Fruit fly (Drosophila melanogaster) whole organism, pupa: ENCODE data around the gene Sgf11.

Experiments
- CG10348 ChIP-seq: fragments of 200-800 bp; sonication (Bioruptor generic); IDR thresholded peaks from 2 replicates; pipeline ENCODE4 v1.3.6; 2022; ENCODE audit warnings: missing biosample characterization, missing genetic modification characterization
- CG12605 ChIP-seq: fragments of 200-800 bp; sonication (Bioruptor generic); IDR thresholded peaks from 2 replicates; pipeline ENCODE4 v1.3.6; 2022; ENCODE audit warnings: missing biosample characterization, missing genetic modification characterization
- CG13204 ChIP-seq: fragments of 200-800 bp; sonication (Bioruptor generic); optimal IDR thresholded peaks from 2 replicates; lab custom pipeline; 2018; ENCODE audit warnings: missing biosample characterization, mild to moderate bottlenecking, missing genetic modification characterization, moderate library complexity
- CG14655 ChIP-seq: fragments of 200-800 bp; sonication (Bioruptor generic); optimal IDR thresholded peaks from 3 replicates; lab custom pipeline; 2017; ENCODE audit warnings: mild to moderate bottlenecking, missing biosample characterization, missing genetic modification reagents, missing genetic modification characterization
- CG15710 ChIP-seq: fragments of 200-800 bp; sonication (Bioruptor generic); optimal IDR thresholded peaks from 2 replicates; lab custom pipeline; 2018; ENCODE audit warnings: missing biosample characterization, mild to moderate bottlenecking, missing genetic modification characterization, moderate library complexity
- CG17806 ChIP-seq: fragments of 200-800 bp; sonication (Bioruptor generic); optimal IDR thresholded peaks from 2 replicates; lab custom pipeline; 2018; ENCODE audit warnings: missing biosample characterization, mild to moderate bottlenecking, missing genetic modification characterization, moderate library complexity
- CG32121 ChIP-seq: fragments of 200-800 bp; sonication (Bioruptor generic); IDR thresholded peaks from 2 replicates; pipeline ENCODE4 v1.3.6; 2022; ENCODE audit warnings: missing biosample characterization, missing genetic modification characterization
- CG34367 ChIP-seq: fragments of 200-800 bp; sonication (Bioruptor generic); optimal IDR thresholded peaks from 2 replicates; lab custom pipeline; 2018; ENCODE audit warnings: missing biosample characterization, mild to moderate bottlenecking, missing genetic modification characterization
- CG4496 ChIP-seq: fragments of 200-800 bp; sonication (Bioruptor generic); IDR thresholded peaks from 3 replicates; pipeline ENCODE4 v1.3.6; 2022; ENCODE audit warnings: missing biosample characterization, missing genetic modification characterization
- CG8159 ChIP-seq: fragments of 200-800 bp; sonication (Bioruptor generic); optimal IDR thresholded peaks from 3 replicates; lab custom pipeline; 2018; ENCODE audit warnings: missing biosample characterization, mild to moderate bottlenecking, missing genetic modification characterization, moderate library complexity
- CG8301 ChIP-seq: fragments of 200-800 bp; sonication (Bioruptor generic); optimal IDR thresholded peaks from 2 replicates; lab custom pipeline; 2018; ENCODE audit warnings: missing biosample characterization, mild to moderate bottlenecking, missing genetic modification characterization
- CG9948 ChIP-seq: fragments of 200-800 bp; sonication (Bioruptor generic); optimal IDR thresholded peaks from 2 replicates; lab custom pipeline; 2018; ENCODE audit warnings: missing biosample characterization, mild to moderate bottlenecking, missing genetic modification characterization, moderate library complexity
- D1 ChIP-seq: fragments of 200-800 bp; sonication (Bioruptor generic); optimal IDR thresholded peaks from 2 replicates; lab custom pipeline; 2018; ENCODE audit warnings: missing biosample characterization, mild to moderate bottlenecking, missing genetic modification characterization, moderate library complexity
- EcR ChIP-seq: fragments of 200-800 bp; sonication (Bioruptor generic); optimal IDR thresholded peaks from 3 replicates; lab custom pipeline; 2019; ENCODE audit warnings: missing biosample characterization, missing genetic modification characterization, mild to moderate bottlenecking, moderate library complexity, missing genetic modification reagents
- Ets98B ChIP-seq: fragments of 200-800 bp; sonication (Bioruptor generic); IDR thresholded peaks from 2 replicates; pipeline ENCODE4 v1.3.6; 2022; ENCODE audit warnings: missing biosample characterization, missing genetic modification characterization
- Pif1A ChIP-seq: fragments of 200-800 bp; sonication (Bioruptor generic); optimal IDR thresholded peaks from 3 replicates; lab custom pipeline; 2016; ENCODE audit warnings: missing biosample characterization, missing genetic modification characterization
- Pif1B ChIP-seq: fragments of 200-800 bp; sonication (Bioruptor generic); optimal IDR thresholded peaks from 3 replicates; lab custom pipeline; 2016; ENCODE audit warnings: missing biosample characterization, missing genetic modification characterization
- Snoo ChIP-seq: fragments of 200-800 bp; sonication (Bioruptor generic); optimal IDR thresholded peaks from 3 replicates; lab custom pipeline; 2017; ENCODE audit warnings: missing biosample characterization, mild to moderate bottlenecking, missing genetic modification characterization, inconsistent platforms
- fd96Ca ChIP-seq: fragments of 200-800 bp; sonication (Bioruptor generic); IDR thresholded peaks from 3 replicates; pipeline ENCODE4 v1.3.6; 2022; ENCODE audit warnings: missing biosample characterization, missing genetic modification characterization
- gl ChIP-seq: fragments of 200-800 bp; sonication (Bioruptor generic); optimal IDR thresholded peaks from 2 replicates; lab custom pipeline; 2018; ENCODE audit warnings: missing biosample characterization, mild to moderate bottlenecking, missing genetic modification characterization
- rn ChIP-seq: fragments of 200-800 bp; sonication (Bioruptor generic); IDR thresholded peaks from 2 replicates; pipeline ENCODE4 v1.3.6; 2022; ENCODE audit warnings: missing biosample characterization, missing genetic modification characterization

The Sgf11 gene

dm6 chr3L:18667115-18667514, 14.5 kb downstream of the Sgf11 start, which contains the start of gene CG42495:
Gene CG42495, plus strand, starts transcription at chr3L:18667361.
- TF ChIP-seq D1 (tag; lab: Kevin White, UChicago) (peak; percentile 47), Pif1B (no peak)

DNA sequence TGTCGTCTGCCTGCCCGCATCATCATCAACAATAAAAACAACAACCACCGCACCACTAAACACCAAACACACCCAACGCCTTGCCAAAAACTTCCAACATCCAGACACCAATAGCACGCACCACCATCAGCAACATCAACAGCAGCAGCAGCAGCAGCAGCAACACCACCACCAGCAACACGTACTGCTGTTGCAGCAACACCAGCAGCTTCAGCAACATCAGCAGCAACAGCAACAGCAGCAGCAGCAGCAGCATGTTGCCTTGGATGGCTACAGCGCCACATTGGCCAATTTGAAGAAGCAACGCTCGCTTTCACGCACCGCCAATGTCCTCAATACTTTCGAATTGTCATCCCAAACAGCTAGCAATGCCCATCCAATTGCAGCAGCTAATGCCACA, 16.0 kb downstream of the Sgf11 start:
- TF ChIP-seq CG10348 (no peak), CG34367 (tag; lab: Kevin White, UChicago) (no peak)

DNA sequence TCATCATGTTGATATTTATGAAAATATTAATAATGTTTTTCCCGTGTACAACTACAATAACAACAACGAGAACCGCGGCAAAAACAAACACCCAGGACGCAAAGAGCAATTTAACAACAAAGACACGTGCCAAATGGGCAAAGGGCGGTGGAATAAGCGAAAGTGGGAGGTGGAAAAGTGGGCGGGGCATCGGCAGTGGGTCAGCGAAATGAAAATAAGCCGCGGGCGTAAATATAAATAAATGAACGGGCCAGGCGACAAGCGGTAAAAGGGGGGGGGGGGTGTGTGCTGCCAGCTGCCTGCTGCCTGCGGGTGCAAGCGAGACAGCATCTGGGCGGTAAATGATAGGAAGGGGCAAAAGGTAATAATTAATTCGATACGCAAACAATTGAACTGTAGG, 27.9 kb downstream of the Sgf11 start:
- TF ChIP-seq Ets98B (GFP tag; lab: Robert Waterston, UW), result no peak
- TF ChIP-seq Pif1A (GFP tag; lab: Kevin White, UChicago), result no peak

DNA sequence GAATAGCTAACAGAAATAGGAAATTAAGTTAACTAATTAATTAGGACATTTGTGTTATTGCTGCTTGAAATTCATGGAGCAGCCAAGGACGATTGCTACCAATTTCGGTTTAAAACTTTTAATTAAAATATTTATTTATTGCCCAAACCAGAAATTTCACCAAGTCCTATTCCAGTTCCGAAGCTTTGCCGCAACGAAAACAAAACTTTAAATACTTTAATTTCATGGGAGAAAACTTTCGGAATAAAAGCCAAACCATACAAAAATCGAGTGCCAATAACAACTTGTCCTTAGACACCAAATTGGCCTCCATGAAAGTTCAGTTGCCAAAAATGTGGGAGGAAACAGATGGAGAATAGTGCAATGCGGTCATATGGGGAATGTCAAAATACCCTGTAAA, 38.4 kb downstream of the Sgf11 start:
- TF ChIP-seq CG34367 (tag; lab: Kevin White, UChicago) (no peak), CG9948 (tag; lab: Kevin White, UChicago) (no peak), CG10348 (no peak), EcR (no peak), gl (tag; lab: Kevin White, UChicago) (no peak), CG14655 (GFP tag; lab: Kevin White, UChicago) (no peak), CG32121 (GFP tag; lab: Robert Waterston, UW) (no peak), Snoo (tag; lab: Kevin White, UChicago) (no peak), CG8301 (tag; lab: Kevin White, UChicago) (no peak), Pif1A (GFP tag; lab: Kevin White, UChicago) (no peak)

DNA sequence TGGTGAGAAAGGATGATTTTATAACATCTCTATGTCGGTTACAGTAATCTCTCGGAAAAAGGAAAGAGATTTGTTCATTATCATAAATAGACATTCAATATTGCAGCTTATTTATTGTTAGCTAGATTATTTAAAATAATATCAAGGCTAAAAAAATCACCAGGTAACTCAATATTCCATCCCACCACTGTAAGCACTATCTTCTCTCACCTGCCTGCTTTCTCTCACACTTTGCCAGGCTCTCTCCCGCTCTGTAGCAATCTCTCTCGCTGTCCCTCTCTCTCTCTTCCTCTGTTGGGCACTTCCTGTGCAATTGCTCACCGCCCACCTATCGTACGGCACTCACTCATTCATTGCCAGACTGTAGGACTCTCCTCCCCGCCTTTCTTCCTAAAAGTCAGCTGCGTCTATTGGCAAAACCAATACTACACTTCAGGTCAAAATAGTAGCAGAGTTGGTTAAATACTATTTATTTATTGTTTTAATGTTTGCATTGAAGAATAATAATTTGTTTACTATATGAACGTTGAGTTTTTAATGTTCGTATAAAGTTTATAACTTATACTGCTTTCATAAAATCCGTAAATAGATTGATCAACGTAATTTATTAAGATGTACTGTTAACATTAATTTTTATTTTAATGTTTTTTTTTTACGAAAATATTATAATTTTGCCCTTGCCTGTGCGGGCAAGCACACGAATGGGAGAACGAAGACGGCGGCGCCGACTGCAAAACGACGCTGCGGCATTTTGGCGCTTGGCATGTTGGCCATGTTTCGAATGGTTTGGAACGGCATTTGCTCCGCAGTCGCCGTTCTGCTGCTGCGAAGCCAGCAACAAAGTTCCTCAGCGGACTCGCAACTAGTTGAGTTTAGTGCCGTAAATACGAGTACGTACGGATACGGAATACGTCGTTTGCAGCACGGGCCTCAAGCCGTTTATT, 40.8 kb downstream of the Sgf11 start:
- peak; percentile 96 for TF ChIP-seq CG14655 (GFP tag; lab: Kevin White, UChicago)
- peak; percentile 83 for TF ChIP-seq CG17806 (tag; lab: Kevin White, UChicago)
- TF ChIP-seq gl (tag; lab: Kevin White, UChicago), result peak; percentile 61
- TF ChIP-seq rn, result peak; percentile 99
- TF ChIP-seq Snoo (tag; lab: Kevin White, UChicago), result peak; percentile 87
- TF ChIP-seq CG8301 (tag; lab: Kevin White, UChicago), result peak; percentile 96
- peak; percentile 99 for TF ChIP-seq Ets98B (GFP tag; lab: Robert Waterston, UW)
- TF ChIP-seq CG15710 (tag; lab: Kevin White, UChicago), result peak; percentile 81
- peak; percentile 82 for TF ChIP-seq Pif1B
- peak; percentile 99 for TF ChIP-seq CG32121 (GFP tag; lab: Robert Waterston, UW)
- peak; percentile 98 for TF ChIP-seq CG12605 (GFP tag; lab: Robert Waterston, UW)
- peak; percentile 87 for TF ChIP-seq CG34367 (tag; lab: Kevin White, UChicago)
- TF ChIP-seq EcR, result no peak
- peak; percentile 45 for TF ChIP-seq CG13204 (GFP tag; lab: Kevin White, UChicago)
- peak; percentile 84 for TF ChIP-seq Pif1A (GFP tag; lab: Kevin White, UChicago)
- TF ChIP-seq CG10348, result peak; percentile 94
- peak; percentile 99 for TF ChIP-seq CG4496 (GFP tag; lab: Robert Waterston, UW)
- TF ChIP-seq CG8159 (tag; lab: Kevin White, UChicago), result peak; percentile 86
- TF ChIP-seq CG9948 (tag; lab: Kevin White, UChicago), result peak; percentile 90
- peak; percentile 15 for TF ChIP-seq D1 (tag; lab: Kevin White, UChicago)
- TF ChIP-seq fd96Ca (GFP tag; lab: Robert Waterston, UW), result peak; percentile 96

dm6 chr3L:18638487-18638886, 43.1 kb downstream of the Sgf11 start:
- no peak for TF ChIP-seq CG34367 (tag; lab: Kevin White, UChicago)
- TF ChIP-seq CG8301 (tag; lab: Kevin White, UChicago), result peak; percentile 45
- TF ChIP-seq CG14655 (GFP tag; lab: Kevin White, UChicago), result peak; percentile 53
- TF ChIP-seq CG8159 (tag; lab: Kevin White, UChicago), result peak; percentile 1
- peak; percentile 13 for TF ChIP-seq Pif1A (GFP tag; lab: Kevin White, UChicago)

- no peak for TF ChIP-seq Snoo (tag; lab: Kevin White, UChicago)
- no peak for TF ChIP-seq fd96Ca (GFP tag; lab: Robert Waterston, UW)
- TF ChIP-seq CG8301 (tag; lab: Kevin White, UChicago), result no peak
- no peak for TF ChIP-seq CG12605 (GFP tag; lab: Robert Waterston, UW)
- TF ChIP-seq CG34367 (tag; lab: Kevin White, UChicago), result no peak
- no peak for TF ChIP-seq rn
- TF ChIP-seq Pif1B, result no peak
- no peak for TF ChIP-seq Pif1A (GFP tag; lab: Kevin White, UChicago)
- TF ChIP-seq CG10348, result no peak
- no peak for TF ChIP-seq D1 (tag; lab: Kevin White, UChicago)
- no peak for TF ChIP-seq Ets98B (GFP tag; lab: Robert Waterston, UW)
- no peak for TF ChIP-seq gl (tag; lab: Kevin White, UChicago)
- TF ChIP-seq, all 21 proteins: peak for 0
Observed at dm6 chr3L:18638043-18638442, 43.6 kb downstream of the Sgf11 start.
